Worm (Caenorhabditis elegans) whole organism, early embryonic: Measurements from ENCODE around the gene eif-1.

Experiments used
- F13C5.2 ChIP-seq: sonication (generic microtip); optimal IDR thresholded peaks from 2 replicates; lab custom pipeline; 2017; ENCODE audit warnings: mild to moderate bottlenecking, missing genetic modification characterization, inconsistent platforms, missing compliant biosample characterization
- aly-1 ChIP-seq: sonication (generic microtip); optimal IDR thresholded peaks from 2 replicates; lab custom pipeline; 2016; ENCODE audit warnings: missing genetic modification characterization, missing compliant biosample characterization
- ama-1 ChIP-seq: fragments of 150-350 bp; optimal IDR thresholded peaks from 2 replicates; lab custom pipeline; 2014
- ceh-36 ChIP-seq: sonication (generic microtip); optimal IDR thresholded peaks from 2 replicates; lab custom pipeline; 2016; ENCODE audit warnings: missing genetic modification characterization, inconsistent platforms, missing compliant biosample characterization
- ets-7 ChIP-seq: sonication (generic microtip); optimal IDR thresholded peaks from 2 replicates; lab custom pipeline; 2016; ENCODE audit warnings: missing genotype, missing genetic modification characterization, missing compliant biosample characterization
- flt-1 ChIP-seq: fragments of 200-800 bp; sonication (Bioruptor generic); IDR thresholded peaks from 2 replicates; pipeline ENCODE4 v1.3.6; 2022; ENCODE audit warnings: missing genetic modification characterization, missing compliant biosample characterization
- hmbx-1 ChIP-seq: sonication (generic microtip); optimal IDR thresholded peaks from 2 replicates; lab custom pipeline; 2016; ENCODE audit warnings: mild to moderate bottlenecking, missing genetic modification characterization, missing compliant biosample characterization
- hmg-4 ChIP-seq: fragments of 200-800 bp; sonication (Bioruptor generic); optimal IDR thresholded peaks from 2 replicates; lab custom pipeline; 2018; ENCODE audit warnings: mild to moderate bottlenecking, missing genetic modification characterization, missing compliant biosample characterization
- hnd-1 ChIP-seq: sonication (generic microtip); optimal IDR thresholded peaks from 2 replicates; lab custom pipeline; 2016; ENCODE audit warnings: missing genetic modification characterization, missing compliant biosample characterization
- pes-1 ChIP-seq: fragments of 200-800 bp; sonication (Bioruptor generic); IDR thresholded peaks from 2 replicates; pipeline ENCODE4 v1.3.6; 2022; ENCODE audit warnings: missing genetic modification reagents, missing genetic modification characterization, missing compliant biosample characterization

- no peak for TF ChIP-seq hmbx-1
- no peak for TF ChIP-seq hmg-4
- TF ChIP-seq ama-1 (lab: Kevin White, UChicago), result no peak
- TF ChIP-seq pes-1, result no peak
- no peak for TF ChIP-seq aly-1 (tag; lab: Kevin White, UChicago)
- no peak for TF ChIP-seq F13C5.2
- no peak for TF ChIP-seq ets-7 (tag; lab: Kevin White, UChicago)
- no peak for TF ChIP-seq hnd-1
- TF ChIP-seq flt-1 (GFP tag; lab: Robert Waterston, UW), result no peak
- TF ChIP-seq ceh-36, result peak; percentile 30
These were observed 6.7 kb downstream of the eif-1 start for ce11 chrII:4986664-4987063.
